Worm (Caenorhabditis elegans) whole organism, young adult: ENCODE results near the gene F36H1.12.

Source experiments
- Y53G8AR.9 ChIP-seq: fragments of 200-800 bp; sonication (Bioruptor generic); conservative IDR thresholded peaks from 2 replicates; pipeline ENCODE4 v1.3.6; 2022; ENCODE audit warnings: missing genetic modification reagents, missing genetic modification characterization, missing compliant biosample characterization
- madf-10 ChIP-seq: sonication (generic microtip); optimal IDR thresholded peaks from 2 replicates; lab custom pipeline; 2016; ENCODE audit warnings: mild to moderate bottlenecking, missing genetic modification characterization, missing compliant biosample characterization
- nhr-120 ChIP-seq: fragments of 200-800 bp; sonication (Bioruptor generic); IDR thresholded peaks from 2 replicates; pipeline ENCODE4 v1.3.6; 2022; ENCODE audit warnings: missing genetic modification characterization, missing compliant biosample characterization
- ztf-22 ChIP-seq: fragments of 200-800 bp; sonication (Bioruptor generic); optimal IDR thresholded peaks from 2 replicates; lab custom pipeline; 2018; ENCODE audit warnings: mild to moderate bottlenecking, missing genetic modification characterization, moderate library complexity, missing compliant biosample characterization

DNA sequence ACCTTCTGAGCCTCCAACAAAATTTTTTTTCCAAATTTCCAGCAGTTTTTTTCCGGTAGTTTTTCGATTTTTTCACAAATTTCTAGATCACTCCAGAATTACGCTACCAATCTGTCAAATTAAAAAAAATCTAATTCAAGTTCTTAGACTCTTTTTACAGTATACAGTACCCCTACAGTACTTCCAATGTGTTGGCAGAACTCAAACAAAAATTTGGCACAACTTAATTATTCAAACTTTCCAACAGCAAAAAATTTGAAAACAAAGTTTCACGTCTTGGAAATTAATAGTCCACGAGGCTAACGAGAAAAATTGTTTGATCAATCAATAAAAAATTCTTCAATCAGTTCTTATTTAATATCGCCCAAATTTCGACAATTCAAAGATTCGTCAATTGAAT, 3.7 kb downstream of the F36H1.12 start, which contains the start of gene F36H1.3:
- TF ChIP-seq Y53G8AR.9 (GFP tag; lab: Robert Waterston, UW) (no peak), ztf-22 (GFP tag; lab: Kevin White, UChicago) (no peak), madf-10 (tag; lab: Kevin White, UChicago) (no peak), nhr-120 (no peak)
